Worm (Caenorhabditis elegans) whole organism, L4 larva: ENCODE measurements around the gene T18D3.9.

ENCODE experiments used
- D1046.2 ChIP-seq: fragments of 200-800 bp; sonication (Bioruptor generic); IDR thresholded peaks from 2 replicates; pipeline ENCODE4 v1.3.6; 2022; ENCODE audit warnings: missing genetic modification characterization, missing compliant biosample characterization
- F26F4.8 ChIP-seq: fragments of 200-800 bp; sonication (Bioruptor generic); conservative IDR thresholded peaks from 2 replicates; pipeline ENCODE4 v1.3.6; 2022; ENCODE audit warnings: missing genetic modification characterization, missing compliant biosample characterization
- F44E2.7 ChIP-seq: fragments of 200-800 bp; sonication (Bioruptor generic); IDR thresholded peaks from 2 replicates; pipeline ENCODE4 v2.1.2; 2022; ENCODE audit warnings: missing genetic modification characterization, missing compliant biosample characterization
- T20F7.1 ChIP-seq: fragments of 200-800 bp; sonication (Bioruptor generic); optimal IDR thresholded peaks from 2 replicates; lab custom pipeline; 2018; ENCODE audit warnings: mild to moderate bottlenecking, missing genetic modification characterization, missing compliant biosample characterization
- T26A8.4 ChIP-seq: fragments of 200-800 bp; sonication (Bioruptor generic); IDR thresholded peaks from 2 replicates; pipeline ENCODE4 v1.3.6; 2022; ENCODE audit warnings: missing genetic modification characterization, missing compliant biosample characterization
- aha-1 ChIP-seq: fragments of 150-350 bp; peaks from one replicate; lab custom pipeline; 2014; ENCODE audit warnings: missing biosample characterization, missing genetic modification characterization
- attf-4 ChIP-seq: sonication (generic microtip); optimal IDR thresholded peaks from 3 replicates; lab custom pipeline; 2017; ENCODE audit warnings: missing biosample characterization, missing genetic modification characterization
- ceh-20 ChIP-seq: fragments of 200-800 bp; sonication (Bioruptor generic); IDR thresholded peaks from 2 replicates; pipeline ENCODE4 v1.3.6; 2022; ENCODE audit warnings: missing genetic modification reagents, missing genetic modification characterization, missing compliant biosample characterization
- ceh-28 ChIP-seq: fragments of 150-350 bp; optimal IDR thresholded peaks from 2 replicates; lab custom pipeline; 2014; ENCODE audit warnings: missing biosample characterization, missing genetic modification reagents, missing genetic modification characterization
- ceh-32 ChIP-seq: sonication (generic microtip); optimal IDR thresholded peaks from 2 replicates; lab custom pipeline; 2016; ENCODE audit warnings: mild to moderate bottlenecking, missing genetic modification characterization, missing compliant biosample characterization; ENCODE audit not compliant: poor library complexity
- ceh-44 ChIP-seq: fragments of 200-800 bp; sonication (Bioruptor generic); IDR thresholded peaks from 2 replicates; pipeline ENCODE4 v1.3.6; 2022; ENCODE audit warnings: missing genetic modification reagents, missing genetic modification characterization, missing compliant biosample characterization
- ctbp-1 ChIP-seq: fragments of 200-800 bp; sonication (Bioruptor generic); IDR thresholded peaks from 2 replicates; pipeline ENCODE4 v1.3.6; 2022; ENCODE audit warnings: missing genetic modification reagents, missing genetic modification characterization, missing compliant biosample characterization
- daf-16 ChIP-seq, 3 experiments: sonication (generic microtip); optimal IDR thresholded peaks; 2 replicates each; lab custom pipeline; 2016 to 2017; ENCODE audit warnings: missing genetic modification characterization in 3 of 3, missing genetic modification reagents in 3 of 3, mild to moderate bottlenecking in 2 of 3, missing compliant biosample characterization in 2 of 3, missing biosample characterization in 1 of 3, moderate library complexity in 1 of 3
- daf-19 ChIP-seq: fragments of 200-800 bp; sonication (Bioruptor generic); conservative IDR thresholded peaks from 2 replicates; pipeline ENCODE4 v1.3.6; 2022; ENCODE audit warnings: missing genetic modification characterization, missing compliant biosample characterization
- dmd-6 ChIP-seq: fragments of 200-800 bp; sonication (Bioruptor generic); IDR thresholded peaks from 2 replicates; pipeline ENCODE4 v1.3.6; 2022; ENCODE audit warnings: missing genetic modification reagents, missing genetic modification characterization, missing compliant biosample characterization
- duxl-1 ChIP-seq: sonication (generic microtip); optimal IDR thresholded peaks from 2 replicates; lab custom pipeline; 2016; ENCODE audit warnings: mild to moderate bottlenecking, missing genetic modification characterization, moderate library complexity, missing compliant biosample characterization; ENCODE audit not compliant: poor library complexity
- dve-1 ChIP-seq: sonication (generic microtip); optimal IDR thresholded peaks from 2 replicates; lab custom pipeline; 2017; ENCODE audit warnings: antibody characterized with exemption, mild to moderate bottlenecking, missing genetic modification characterization, missing compliant biosample characterization; ENCODE audit not compliant: insufficient read depth
- egl-27 ChIP-seq: sonication (generic microtip); optimal IDR thresholded peaks from 3 replicates; lab custom pipeline; 2017; ENCODE audit warnings: missing biosample characterization, missing genetic modification reagents, missing genetic modification characterization
- egl-43 ChIP-seq: fragments of 200-800 bp; sonication (Bioruptor generic); IDR thresholded peaks from 2 replicates; pipeline ENCODE4 v1.3.6; 2022; ENCODE audit warnings: missing genetic modification reagents, missing genetic modification characterization, missing compliant biosample characterization
- fkh-10 ChIP-seq: fragments of 150-350 bp; optimal IDR thresholded peaks from 2 replicates; lab custom pipeline; 2014; ENCODE audit warnings: missing biosample characterization, missing genetic modification reagents, missing genetic modification characterization
- hif-1 ChIP-seq, 2 experiments: sonication (generic microtip); optimal IDR thresholded peaks; 2 replicates each; lab custom pipeline; 2016 to 2017; ENCODE audit warnings: missing compliant biosample characterization in 2 of 2, missing genetic modification characterization in 2 of 2, missing genetic modification reagents in 2 of 2, missing genotype in 2 of 2, mild to moderate bottlenecking in 1 of 2
- hlh-11 ChIP-seq: fragments of 200-800 bp; sonication (Bioruptor generic); optimal IDR thresholded peaks from 2 replicates; lab custom pipeline; 2018; ENCODE audit warnings: mild to moderate bottlenecking, missing genetic modification characterization, missing compliant biosample characterization
- hlh-30 ChIP-seq: sonication (generic microtip); optimal IDR thresholded peaks from 2 replicates; lab custom pipeline; 2017; ENCODE audit warnings: antibody characterized with exemption, mild to moderate bottlenecking, missing genetic modification characterization, missing compliant biosample characterization; ENCODE audit not compliant: insufficient read depth
- hmg-1.1 ChIP-seq: fragments of 200-800 bp; sonication (Bioruptor generic); IDR thresholded peaks from 2 replicates; pipeline ENCODE4 v1.3.6; 2022; ENCODE audit warnings: missing genetic modification reagents, missing genetic modification characterization, missing compliant biosample characterization
- lsy-2 ChIP-seq, 2 experiments: fragments of 150-350 bp in 1 of 2; sonication (generic microtip) in 1 of 2; optimal IDR thresholded peaks; 2 replicates each; lab custom pipeline; 2014 to 2017; ENCODE audit warnings: missing biosample characterization in 2 of 2, missing genetic modification characterization in 2 of 2
- mdl-1 ChIP-seq, 2 experiments: fragments of 150-350 bp in 1 of 2; sonication (generic microtip) in 1 of 2; optimal IDR thresholded peaks; 2 replicates each; lab custom pipeline; 2014 to 2017; ENCODE audit warnings: missing biosample characterization in 2 of 2, missing genetic modification characterization in 2 of 2
- mep-1 ChIP-seq: fragments of 150-350 bp; sonication (generic microtip); optimal IDR thresholded peaks from 3 replicates; lab custom pipeline; 2014; ENCODE audit warnings: missing biosample characterization, missing genetic modification characterization
- nhr-111 ChIP-seq: fragments of 200-800 bp; sonication (Bioruptor generic); optimal IDR thresholded peaks from 2 replicates; lab custom pipeline; 2018; ENCODE audit warnings: mild to moderate bottlenecking, missing genetic modification characterization, missing compliant biosample characterization
- nhr-28 ChIP-seq: fragments of 150-350 bp; optimal IDR thresholded peaks from 2 replicates; lab custom pipeline; 2014; ENCODE audit warnings: missing biosample characterization, missing genetic modification characterization
- nhr-41 ChIP-seq: fragments of 200-800 bp; sonication (Bioruptor generic); IDR thresholded peaks from 2 replicates; pipeline ENCODE4 v1.3.6; 2022; ENCODE audit warnings: missing genetic modification reagents, missing genetic modification characterization, missing compliant biosample characterization
- nhr-6 ChIP-seq: fragments of 150-350 bp; optimal IDR thresholded peaks from 2 replicates; lab custom pipeline; 2014; ENCODE audit warnings: missing biosample characterization, missing genetic modification characterization
- nhr-77 ChIP-seq: fragments of 150-350 bp; optimal IDR thresholded peaks from 2 replicates; lab custom pipeline; 2014; ENCODE audit warnings: missing biosample characterization, missing genetic modification characterization
- pha-4 ChIP-seq, 2 experiments: fragments of 150-350 bp in 1 of 2; fragments of 200-800 bp in 1 of 2; sonication (Bioruptor generic) in 1 of 2; IDR thresholded peaks in 1 of 2; optimal IDR thresholded peaks in 1 of 2; 2 replicates each; pipeline versions ENCODE4 v1.3.6 to Lab custom; 2014 to 2022; ENCODE audit warnings: missing genetic modification characterization in 2 of 2, missing genetic modification reagents in 2 of 2, missing biosample characterization in 1 of 2, missing compliant biosample characterization in 1 of 2
- pqm-1 ChIP-seq: sonication (generic microtip); optimal IDR thresholded peaks from 2 replicates; lab custom pipeline; 2017; ENCODE audit warnings: missing biosample characterization, missing genetic modification characterization
- rbr-2 ChIP-seq: sonication (generic microtip); optimal IDR thresholded peaks from 2 replicates; lab custom pipeline; 2016; ENCODE audit warnings: missing genotype, missing genetic modification characterization, missing compliant biosample characterization
- unc-130 ChIP-seq: sonication (generic microtip); optimal IDR thresholded peaks from 2 replicates; lab custom pipeline; 2016; ENCODE audit warnings: missing genetic modification reagents, missing genetic modification characterization, missing compliant biosample characterization
- zfp-2 ChIP-seq: sonication (generic microtip); optimal IDR thresholded peaks from 2 replicates; lab custom pipeline; 2016; ENCODE audit warnings: mild to moderate bottlenecking, missing genetic modification characterization, missing compliant biosample characterization
- zfp-3 ChIP-seq: fragments of 200-800 bp; sonication (Bioruptor generic); conservative IDR thresholded peaks from 2 replicates; pipeline ENCODE4 v1.3.6; 2022; ENCODE audit warnings: missing genetic modification reagents, missing genetic modification characterization, missing compliant biosample characterization
- ztf-11 ChIP-seq: fragments of 150-350 bp; optimal IDR thresholded peaks from 2 replicates; lab custom pipeline; 2014; ENCODE audit warnings: missing biosample characterization, missing genetic modification characterization
- ztf-7 ChIP-seq: fragments of 150-350 bp; optimal IDR thresholded peaks from 2 replicates; lab custom pipeline; 2014; ENCODE audit warnings: missing biosample characterization, missing genetic modification characterization

The T18D3.9 gene

DNA sequence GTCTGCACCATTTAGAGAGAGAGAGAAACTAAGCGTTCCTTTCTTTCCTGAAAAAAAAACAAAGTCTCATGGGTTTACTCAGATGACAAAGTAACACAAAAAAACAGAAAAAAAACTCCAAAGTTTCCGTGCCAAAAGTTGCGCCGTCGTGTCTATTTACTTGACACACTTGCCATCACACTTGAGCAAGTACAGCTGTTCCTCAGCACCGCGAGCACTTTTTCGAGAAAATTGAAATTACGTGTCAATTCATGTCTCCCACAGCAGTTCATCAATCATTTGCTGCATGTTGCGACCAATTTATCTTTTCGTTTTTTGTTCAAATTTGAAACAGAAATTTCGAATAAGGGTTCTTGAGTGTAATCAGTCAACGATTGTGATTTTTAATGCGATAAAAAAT is 17.8 kb downstream of the T18D3.9 start:
- TF ChIP-seq ctbp-1 (GFP tag; lab: Robert Waterston, UW) = no peak
- peak in 1 of 2 experiments; percentile 55 for TF ChIP-seq hif-1 (tag; optimal IDR thresholded peaks at IDR 0.05; lab: Kevin White, UChicago)
- peak; percentile 11 for TF ChIP-seq hlh-30 (tag; lab: Kevin White, UChicago)
- peak; percentile 12 for TF ChIP-seq mep-1 (tag; lab: Kevin White, UChicago)
- peak; percentile 81 for TF ChIP-seq ceh-20 (GFP tag; lab: Robert Waterston, UW)
- TF ChIP-seq hlh-11 (tag; lab: Kevin White, UChicago) = peak; percentile 37
- TF ChIP-seq T20F7.1 (GFP tag; lab: Kevin White, UChicago) = no peak

DNA sequence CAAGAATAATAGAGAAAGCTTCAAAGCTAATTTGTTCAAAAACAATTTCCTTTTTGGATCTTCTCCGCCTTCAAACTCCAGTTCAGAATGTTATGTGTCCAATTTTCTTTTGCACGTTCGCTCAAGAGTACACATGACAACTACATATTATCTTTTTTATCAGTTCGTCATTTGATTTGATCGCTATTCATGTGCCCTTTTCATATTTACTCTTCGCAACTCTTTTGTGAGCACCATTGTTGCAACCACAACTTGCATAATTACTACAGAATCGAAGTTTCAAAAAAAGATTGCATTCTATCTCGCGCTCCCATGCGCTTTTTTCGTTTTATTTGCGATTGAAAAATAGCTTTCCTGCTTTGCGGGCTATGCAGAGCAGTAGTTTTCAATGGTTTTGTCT is 19.0 kb downstream of the T18D3.9 start:
- peak; percentile 57 for TF ChIP-seq pqm-1
- no peak for TF ChIP-seq D1046.2
- TF ChIP-seq aha-1 = peak; percentile 32
- no peak for TF ChIP-seq nhr-111 (GFP tag; lab: Kevin White, UChicago)
- TF ChIP-seq ztf-7 = no peak
- no peak for TF ChIP-seq ceh-44 (GFP tag; lab: Robert Waterston, UW)
- TF ChIP-seq fkh-10 (GFP tag; lab: Kevin White, UChicago) = no peak
- peak; percentile 56 for TF ChIP-seq nhr-6
- TF ChIP-seq mdl-1 (tag; optimal IDR thresholded peaks at IDR 0.05; lab: Kevin White, UChicago) = no peak
- TF ChIP-seq hif-1 (tag; optimal IDR thresholded peaks at IDR 0.05; lab: Kevin White, UChicago) = peak in 1 of 2 experiments; percentile 8
- peak; percentile 24; the same call in 1 of the 2 replicates for TF ChIP-seq dmd-6 (GFP tag; lab: Robert Waterston, UW)
- TF ChIP-seq hlh-30 (tag; lab: Kevin White, UChicago) = peak; percentile 65
- no peak for TF ChIP-seq ceh-28 (tag; lab: Kevin White, UChicago)
- TF ChIP-seq hlh-11 (tag; lab: Kevin White, UChicago) = peak; percentile 22
- TF ChIP-seq duxl-1 (tag; lab: Kevin White, UChicago) = no peak
- TF ChIP-seq daf-16 (GFP tag; optimal IDR thresholded peaks at IDR 0.05; lab: Kevin White, UChicago) = no peak
- TF ChIP-seq daf-16 (tag; optimal IDR thresholded peaks at IDR 0.05; lab: Kevin White, UChicago) = peak; percentile 64
- TF ChIP-seq nhr-28 (tag; lab: Kevin White, UChicago) = peak; percentile 70

ce11 chrX:12434086-12434485 is 20.2 kb downstream of the T18D3.9 start, which contains the start of gene tsct-1:
tsct-1 (plus strand) TSS chrX:12434097.
- TF ChIP-seq dve-1 (tag; lab: Kevin White, UChicago) (peak; percentile 46), nhr-77 (tag; lab: Kevin White, UChicago) (no peak), zfp-2 (tag; lab: Kevin White, UChicago) (no peak), zfp-3 (GFP tag; lab: Robert Waterston, UW) (no peak), hlh-30 (tag; lab: Kevin White, UChicago) (peak; percentile 61), ceh-32 (tag; lab: Kevin White, UChicago) (no peak), hlh-11 (tag; lab: Kevin White, UChicago) (peak; percentile 37), daf-19 (GFP tag; lab: Robert Waterston, UW) (no peak), daf-16 (GFP tag; optimal IDR thresholded peaks at IDR 0.05; lab: Kevin White, UChicago) (no peak), daf-16 (tag; optimal IDR thresholded peaks at IDR 0.05; lab: Kevin White, UChicago) (no peak), hif-1 (tag; optimal IDR thresholded peaks at IDR 0.05; lab: Kevin White, UChicago) (no peak)
- TF ChIP-seq, all 104 proteins: peak for 3

DNA sequence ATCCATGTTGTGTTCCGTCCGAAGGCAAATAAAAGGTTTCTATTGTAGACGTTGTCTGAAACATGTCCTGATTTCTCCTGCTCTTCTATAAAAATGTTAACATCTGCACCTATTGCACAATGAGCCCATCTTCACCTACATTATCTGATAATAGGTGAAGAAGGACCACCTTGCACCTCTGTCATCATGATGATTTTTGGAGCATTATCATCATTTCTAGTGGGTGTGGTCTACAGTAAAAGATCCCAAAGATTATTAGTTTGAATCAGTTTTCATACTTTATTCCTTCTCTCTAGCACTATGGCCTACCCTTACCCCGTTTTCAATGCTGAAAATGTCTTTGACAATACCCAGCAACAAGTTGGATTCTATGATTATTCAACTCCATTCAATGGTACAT is 23.9 kb downstream of the T18D3.9 start, which contains the start of gene med-1:
med-1 (plus strand) TSS at position 301 of the 400 bp plus-strand sequence.
- TF ChIP-seq ztf-11 (tag; lab: Kevin White, UChicago) (no peak), T26A8.4 (GFP tag; lab: Robert Waterston, UW) (no peak), F26F4.8 (GFP tag; lab: Robert Waterston, UW) (no peak)
- TF ChIP-seq, all 104 proteins: peak for 0

ce11 chrX:12425427-12425826 is 28.8 kb downstream of the T18D3.9 start, which contains the start of gene T24D3.2:
T24D3.2 (plus strand) TSS chrX:12425730.
- TF ChIP-seq egl-43 (GFP tag; lab: Robert Waterston, UW) (no peak), T20F7.1 (GFP tag; lab: Kevin White, UChicago) (no peak), egl-27 (tag; lab: Kevin White, UChicago) (no peak), pha-4 (GFP tag; IDR thresholded peaks at IDR 0.05; lab: Robert Waterston, UW) (no peak), pha-4 (tag; optimal IDR thresholded peaks at IDR 0.05; lab: Kevin White, UChicago) (no peak), attf-4 (no peak), hlh-30 (tag; lab: Kevin White, UChicago) (no peak), ceh-28 (tag; lab: Kevin White, UChicago) (no peak), nhr-41 (GFP tag; lab: Robert Waterston, UW) (no peak), ztf-7 (no peak), mep-1 (tag; lab: Kevin White, UChicago) (peak; percentile 24), F44E2.7 (GFP tag; lab: Robert Waterston, UW) (no peak), unc-130 (GFP tag; lab: Kevin White, UChicago) (no peak), hmg-1.1 (GFP tag; lab: Robert Waterston, UW) (no peak), lsy-2 (tag; optimal IDR thresholded peaks at IDR 0.05; lab: Kevin White, UChicago) (no peak), rbr-2 (no peak)
